Worm (Caenorhabditis elegans) whole organism, young adult: ENCODE measurements around the gene Y56A3A.2.

Source experiments
- ama-1 ChIP-seq, 3 experiments: fragments of 150-350 bp in 1 of 3; sonication (generic microtip) in 2 of 3; optimal IDR thresholded peaks; 2 replicates each; lab custom pipeline; 2014 to 2018; ENCODE audit warnings: missing biosample characterization in 2 of 3, missing genetic modification characterization in 2 of 3, missing genetic modification reagents in 2 of 3
- ceh-100 ChIP-seq: fragments of 200-800 bp; sonication (Bioruptor generic); IDR thresholded peaks from 2 replicates; pipeline ENCODE4 v1.3.6; 2022; ENCODE audit warnings: missing genetic modification reagents, missing genetic modification characterization, missing compliant biosample characterization
- ceh-91 ChIP-seq: fragments of 200-800 bp; sonication (Bioruptor generic); IDR thresholded peaks from 2 replicates; pipeline ENCODE4 v1.3.6; 2022; ENCODE audit warnings: missing genetic modification reagents, missing genetic modification characterization, missing compliant biosample characterization
- lag-1 ChIP-seq: fragments of 200-800 bp; sonication (Bioruptor generic); IDR thresholded peaks from 2 replicates; pipeline ENCODE4 v1.3.6; 2022; ENCODE audit warnings: missing genetic modification reagents, missing genetic modification characterization, missing compliant biosample characterization
- nhr-179 ChIP-seq: sonication (generic microtip); optimal IDR thresholded peaks from 2 replicates; lab custom pipeline; 2016; ENCODE audit warnings: mild to moderate bottlenecking, missing genetic modification characterization, missing compliant biosample characterization
- snpc-4 ChIP-seq, 5 experiments: fragments of 150-350 bp in 1 of 5; sonication (generic microtip) in 4 of 5; optimal IDR thresholded peaks; 2 replicates each; lab custom pipeline; 2014 to 2018; ENCODE audit warnings: missing genetic modification characterization in 5 of 5, missing biosample characterization in 3 of 5, antibody characterized with exemption in 2 of 5, mild to moderate bottlenecking in 2 of 5, missing compliant biosample characterization in 2 of 5, missing genotype in 2 of 5, moderate library complexity in 2 of 5, missing genetic modification reagents in 1 of 5
- unc-62 ChIP-seq: fragments of 150-350 bp; optimal IDR thresholded peaks from 2 replicates; lab custom pipeline; 2014; ENCODE audit warnings: missing biosample characterization, missing genetic modification reagents, missing genetic modification characterization

- TF ChIP-seq lag-1 (GFP tag; lab: Robert Waterston, UW) (no peak), ceh-100 (GFP tag; lab: Robert Waterston, UW) (no peak), ama-1 (optimal IDR thresholded peaks at IDR 0.05; lab: Kevin White, UChicago) (no peak), ama-1 (GFP tag; optimal IDR thresholded peaks at IDR 0.05; lab: Kevin White, UChicago) (no peak), unc-62 (GFP tag; lab: Kevin White, UChicago) (no peak), nhr-179 (tag; lab: Kevin White, UChicago) (no peak), snpc-4 (GFP tag; optimal IDR thresholded peaks at IDR 0.05; lab: Kevin White, UChicago) (no peak), snpc-4 (tag; optimal IDR thresholded peaks at IDR 0.05; lab: Kevin White, UChicago) (no peak), ceh-91 (GFP tag; lab: Robert Waterston, UW) (no peak)
Measured at ce11 chrIII:11829062-11829461, 33.0 kb downstream of the Y56A3A.2 start.
